Worm (Caenorhabditis elegans): ENCODE results near the gene trmt-10A.

- TF ChIP-seq him-1 (tag; optimal IDR thresholded peaks at IDR 0.05) = no peak
- TF ChIP-seq W03F9.2 (tag; optimal IDR thresholded peaks at IDR 0.05) = no peak
- no peak for TF ChIP-seq dao-5 (tag; optimal IDR thresholded peaks at IDR 0.05)
These were observed 32.8 kb downstream of the trmt-10A start for ce11 chrIV:9899227-9899626.

Data from whole organism, L4/young adult.